Worm (Caenorhabditis elegans): ENCODE results near the gene mrps-18C.
A peak's percentile ranks its signal among the peaks of the same experiment; 100 is the strongest.

ce11 chrIII:4899728-4900127 is 35.6 kb upstream of the mrps-18C start:
- TF ChIP-seq flt-1 (GFP tag; IDR thresholded peaks at IDR 0.05): no peak
- TF ChIP-seq B0310.2 (tag; optimal IDR thresholded peaks at IDR 0.05): peak; percentile 19
- TF ChIP-seq tra-4 (tag; optimal IDR thresholded peaks at IDR 0.05): no peak
- no peak for TF ChIP-seq tbx-37 (GFP tag; conservative IDR thresholded peaks at IDR 0.05)
- TF ChIP-seq ama-1 (optimal IDR thresholded peaks at IDR 0.05): no peak
- no peak for TF ChIP-seq aly-1 (tag; optimal IDR thresholded peaks at IDR 0.05)
- TF ChIP-seq sea-1 (GFP tag; conservative IDR thresholded peaks at IDR 0.05): 0 out of 2 replicates have a peak, but pooled peaks have one; percentile 14
- no peak for TF ChIP-seq tbx-11 (GFP tag; IDR thresholded peaks at IDR 0.05)
- peak; percentile 91 for TF ChIP-seq hmg-4 (GFP tag; optimal IDR thresholded peaks at IDR 0.05)

All from whole organism, early embryonic.